Fruit fly (Drosophila melanogaster) whole organism, prepupa: ENCODE results near the gene TTLL6B.

Experiments used
- Blimp-1 ChIP-seq: fragments of 200-800 bp; sonication (Bioruptor generic); optimal IDR thresholded peaks from 3 replicates; lab custom pipeline; 2017; ENCODE audit warnings: missing biosample characterization, missing genetic modification characterization, mild to moderate bottlenecking, moderate library complexity, missing genetic modification reagents
- CG11294 ChIP-seq: fragments of 200-800 bp; sonication (Bioruptor generic); IDR thresholded peaks from 2 replicates; pipeline ENCODE4 v1.3.6; 2022; ENCODE audit warnings: missing biosample characterization, missing genetic modification characterization
- CG11762 ChIP-seq: fragments of 200-800 bp; sonication (Bioruptor generic); optimal IDR thresholded peaks from 3 replicates; lab custom pipeline; 2016; ENCODE audit warnings: missing biosample characterization, missing genetic modification characterization; ENCODE audit not compliant: insufficient read depth
- CG3032 ChIP-seq: fragments of 200-800 bp; optimal IDR thresholded peaks from 2 replicates; lab custom pipeline; 2019; ENCODE audit warnings: missing biosample characterization, mild to moderate bottlenecking, missing genetic modification characterization, moderate library complexity
- Ets96B ChIP-seq: fragments of 200-800 bp; optimal IDR thresholded peaks from 2 replicates; lab custom pipeline; 2019; ENCODE audit warnings: missing biosample characterization, mild to moderate bottlenecking, missing genetic modification characterization, moderate library complexity
- Hr38 ChIP-seq: sonication (Bioruptor generic); optimal IDR thresholded peaks from 2 replicates; lab custom pipeline; 2016; ENCODE audit warnings: missing biosample characterization, missing genetic modification characterization
- Hr39 ChIP-seq: fragments of 200-800 bp; sonication (Bioruptor generic); optimal IDR thresholded peaks from 2 replicates; lab custom pipeline; 2016; ENCODE audit warnings: missing biosample characterization, missing genetic modification characterization
- Sox102F ChIP-seq: fragments of 200-800 bp; sonication (Bioruptor generic); optimal IDR thresholded peaks from 2 replicates; lab custom pipeline; 2016; ENCODE audit warnings: missing biosample characterization, mild to moderate bottlenecking, missing genetic modification characterization
- esn ChIP-seq: fragments of 200-800 bp; sonication (Bioruptor generic); optimal IDR thresholded peaks from 2 replicates; lab custom pipeline; 2016; ENCODE audit warnings: missing biosample characterization, mild to moderate bottlenecking, missing genetic modification characterization, moderate library complexity

- TF ChIP-seq Sox102F (GFP tag; lab: Kevin White, UChicago): no peak
- no peak for TF ChIP-seq Hr39 (GFP tag; lab: Kevin White, UChicago)
- TF ChIP-seq Hr38 (GFP tag; lab: Kevin White, UChicago): no peak
- no peak for TF ChIP-seq CG11294 (GFP tag; lab: Robert Waterston, UW)
- no peak for TF ChIP-seq esn (GFP tag; lab: Kevin White, UChicago)
- no peak for TF ChIP-seq Blimp-1 (GFP tag; lab: Kevin White, UChicago)
- TF ChIP-seq CG3032 (tag; lab: Kevin White, UChicago): no peak
- TF ChIP-seq CG11762 (GFP tag; lab: Kevin White, UChicago): no peak
- TF ChIP-seq Ets96B (tag; lab: Kevin White, UChicago): no peak
Measured at dm6 chr3R:27202330-27202729, 48.5 kb downstream of the TTLL6B start.
